Fruit fly (Drosophila melanogaster) whole organism, adult: Measurements from ENCODE around the gene Diedel.

Source experiments
- CG12768 ChIP-seq: fragments of 200-800 bp; sonication (Bioruptor generic); optimal IDR thresholded peaks from 2 replicates; lab custom pipeline; 2017; ENCODE audit warnings: missing biosample characterization, missing genetic modification characterization, mild to moderate bottlenecking, moderate library complexity, missing genetic modification reagents
- CG1620 ChIP-seq: fragments of 200-800 bp; sonication (Bioruptor generic); optimal IDR thresholded peaks from 2 replicates; lab custom pipeline; 2016; ENCODE audit warnings: missing biosample characterization, missing genetic modification characterization
- Clk ChIP-seq: fragments of 200-800 bp; sonication (Bioruptor generic); optimal IDR thresholded peaks from 2 replicates; lab custom pipeline; 2017; ENCODE audit warnings: missing biosample characterization, missing genetic modification characterization
- Crg-1 ChIP-seq: fragments of 200-800 bp; sonication (Bioruptor generic); optimal IDR thresholded peaks from 2 replicates; lab custom pipeline; 2016; ENCODE audit warnings: missing biosample characterization, missing genetic modification characterization
- Hr96 ChIP-seq: fragments of 200-800 bp; sonication (Bioruptor generic); optimal IDR thresholded peaks from 2 replicates; lab custom pipeline; 2016; ENCODE audit warnings: missing biosample characterization, missing genetic modification characterization
- Mnt ChIP-seq: fragments of 200-800 bp; sonication (Bioruptor generic); optimal IDR thresholded peaks from 2 replicates; lab custom pipeline; 2016; ENCODE audit warnings: missing biosample characterization, mild to moderate bottlenecking, missing genetic modification characterization
- cnc ChIP-seq, 2 experiments: fragments of >200 bp; optimal IDR thresholded peaks; 2 replicates each; lab custom pipeline; 2017
- kay ChIP-seq: fragments of 200-800 bp; sonication (Bioruptor generic); peaks from one replicate; lab custom pipeline; 2016; ENCODE audit warnings: missing biosample characterization, missing genetic modification characterization, borderline replicate concordance
- pad ChIP-seq: fragments of 200-800 bp; sonication (Bioruptor generic); optimal IDR thresholded peaks from 3 replicates; lab custom pipeline; 2017; ENCODE audit warnings: missing biosample characterization, missing genetic modification characterization, mild to moderate bottlenecking, moderate library complexity, missing genetic modification reagents
- tj ChIP-seq: fragments of 200-800 bp; sonication (Bioruptor generic); optimal IDR thresholded peaks from 3 replicates; lab custom pipeline; 2017; ENCODE audit warnings: missing biosample characterization, mild to moderate bottlenecking, missing genetic modification characterization, moderate library complexity
- toe ChIP-seq: fragments of 200-800 bp; sonication (Bioruptor generic); optimal IDR thresholded peaks from 2 replicates; lab custom pipeline; 2016; ENCODE audit warnings: missing biosample characterization, missing genetic modification characterization

- TF ChIP-seq CG1620 (GFP tag; lab: Kevin White, UChicago) (no peak), Crg-1 (GFP tag; lab: Kevin White, UChicago) (no peak), Clk (no peak), cnc (optimal IDR thresholded peaks at IDR 0.05; lab: Kevin White, UChicago) (peak; percentile 76 to 90), pad (GFP tag; lab: Kevin White, UChicago) (no peak), kay (GFP tag; lab: Kevin White, UChicago) (no peak), toe (GFP tag; lab: Kevin White, UChicago) (no peak), CG12768 (GFP tag; lab: Kevin White, UChicago) (no peak), tj (GFP tag; lab: Kevin White, UChicago) (no peak), Hr96 (no peak), Mnt (GFP tag; lab: Kevin White, UChicago) (no peak)
Measured at dm6 chr3R:29502978-29503377, 9.3 kb downstream of the Diedel start.
